Fruit fly (Drosophila melanogaster) whole organism, embryonic: Measurements from ENCODE around the gene CG31019.

Source experiments
- Ada2b ChIP-seq: fragments of 200-800 bp; sonication (Bioruptor generic); IDR thresholded peaks from 2 replicates; pipeline ENCODE4 v1.3.6; 2022; ENCODE audit warnings: missing biosample characterization, missing genetic modification characterization
- Adf1 ChIP-seq: fragments of 200-800 bp; sonication (Bioruptor generic); IDR thresholded peaks from 2 replicates; pipeline ENCODE4 v1.3.6; 2022; ENCODE audit warnings: missing biosample characterization, missing genetic modification characterization
- Antp ChIP-seq: fragments of 200-800 bp; sonication (Bioruptor generic); optimal IDR thresholded peaks from 3 replicates; lab custom pipeline; 2016; ENCODE audit warnings: missing biosample characterization, missing genetic modification characterization
- Bgb ChIP-seq: fragments of 200-800 bp; sonication (Bioruptor generic); IDR thresholded peaks from 2 replicates; pipeline ENCODE4 v1.3.6; 2022; ENCODE audit warnings: missing biosample characterization, missing genetic modification characterization; ENCODE audit not compliant: partially characterized antibody
- Bteb2 ChIP-seq: fragments of 200-800 bp; sonication (Bioruptor generic); optimal IDR thresholded peaks from 2 replicates; lab custom pipeline; 2016; ENCODE audit warnings: missing biosample characterization, missing genetic modification characterization
- CG11085 ChIP-seq: fragments of 200-800 bp; sonication (Bioruptor generic); IDR thresholded peaks from 2 replicates; pipeline ENCODE4 v1.3.6; 2022; ENCODE audit warnings: missing biosample characterization, missing genetic modification characterization
- CG12236 ChIP-seq: fragments of 200-800 bp; sonication (Bioruptor generic); optimal IDR thresholded peaks from 2 replicates; lab custom pipeline; 2016; ENCODE audit warnings: missing biosample characterization, missing genetic modification characterization
- CG13287 ChIP-seq: fragments of 200-800 bp; sonication (Bioruptor generic); IDR thresholded peaks from 2 replicates; pipeline ENCODE4 v1.3.6; 2022; ENCODE audit warnings: missing biosample characterization, missing genetic modification characterization; ENCODE audit not compliant: partially characterized antibody
- CG13624 ChIP-seq: fragments of 200-800 bp; sonication (Bioruptor generic); optimal IDR thresholded peaks from 2 replicates; lab custom pipeline; 2016; ENCODE audit warnings: missing biosample characterization, missing genetic modification characterization
- CG14014 ChIP-seq: fragments of 200-800 bp; sonication (Bioruptor generic); IDR thresholded peaks from 2 replicates; pipeline ENCODE4 v1.3.6; 2022; ENCODE audit warnings: missing biosample characterization, missing genetic modification characterization
- CG14667 ChIP-seq: fragments of 200-800 bp; sonication (Bioruptor generic); IDR thresholded peaks from 2 replicates; pipeline ENCODE4 v1.3.6; 2022; ENCODE audit warnings: missing biosample characterization, missing genetic modification characterization
- CG14860 ChIP-seq: fragments of 200-800 bp; sonication (Bioruptor generic); IDR thresholded peaks from 3 replicates; pipeline ENCODE4 v1.3.6; 2022; ENCODE audit warnings: missing biosample characterization, missing genetic modification characterization; ENCODE audit not compliant: partially characterized antibody
- CG15269 ChIP-seq: fragments of 200-800 bp; sonication (Bioruptor generic); optimal IDR thresholded peaks from 2 replicates; lab custom pipeline; 2018; ENCODE audit warnings: missing biosample characterization, mild to moderate bottlenecking, missing genetic modification characterization, moderate library complexity
- CG1603 ChIP-seq: fragments of 200-800 bp; sonication (Bioruptor generic); optimal IDR thresholded peaks from 2 replicates; lab custom pipeline; 2019; ENCODE audit warnings: missing biosample characterization, mild to moderate bottlenecking, missing genetic modification characterization, moderate library complexity
- CG16815 ChIP-seq: fragments of 200-800 bp; sonication (Bioruptor generic); optimal IDR thresholded peaks from 3 replicates; lab custom pipeline; 2017; ENCODE audit warnings: missing biosample characterization, mild to moderate bottlenecking, missing genetic modification characterization
- CG18476 ChIP-seq: fragments of 200-800 bp; sonication (Bioruptor generic); optimal IDR thresholded peaks from 2 replicates; lab custom pipeline; 2016; ENCODE audit warnings: missing biosample characterization, mild to moderate bottlenecking, missing genetic modification characterization
- CG2678 ChIP-seq: fragments of 200-800 bp; sonication (Bioruptor generic); optimal IDR thresholded peaks from 3 replicates; lab custom pipeline; 2019; ENCODE audit warnings: missing biosample characterization, mild to moderate bottlenecking, missing genetic modification characterization, moderate library complexity
- CG31224 ChIP-seq: fragments of 200-800 bp; sonication (Bioruptor generic); IDR thresholded peaks from 2 replicates; pipeline ENCODE4 v1.3.6; 2022; ENCODE audit warnings: missing biosample characterization, missing genetic modification characterization
- CG32532 ChIP-seq: fragments of 200-800 bp; sonication (Bioruptor generic); IDR thresholded peaks from 2 replicates; pipeline ENCODE4 v1.3.6; 2022; ENCODE audit warnings: missing biosample characterization, missing genetic modification characterization
- CG3847 ChIP-seq: fragments of 200-800 bp; sonication (Bioruptor generic); IDR thresholded peaks from 2 replicates; pipeline ENCODE4 v1.3.6; 2022; ENCODE audit warnings: missing biosample characterization, missing genetic modification characterization
- CG7839 ChIP-seq: fragments of 200-800 bp; sonication (Bioruptor generic); optimal IDR thresholded peaks from 3 replicates; lab custom pipeline; 2018; ENCODE audit warnings: missing biosample characterization, mild to moderate bottlenecking, missing genetic modification characterization, moderate library complexity
- CG9215 ChIP-seq: fragments of 200-800 bp; sonication (Bioruptor generic); IDR thresholded peaks from 2 replicates; pipeline ENCODE4 v1.3.6; 2022; ENCODE audit warnings: missing biosample characterization, missing genetic modification characterization
- CG9932 ChIP-seq: fragments of 200-800 bp; sonication (Bioruptor generic); IDR thresholded peaks from 2 replicates; pipeline ENCODE4 v1.3.6; 2022; ENCODE audit warnings: missing biosample characterization, missing genetic modification characterization
- Dad ChIP-seq: fragments of 200-800 bp; sonication (Bioruptor generic); optimal IDR thresholded peaks from 3 replicates; lab custom pipeline; 2016; ENCODE audit warnings: missing biosample characterization, missing genetic modification characterization
- Dbx ChIP-seq: fragments of 200-800 bp; sonication (Bioruptor generic); IDR thresholded peaks from 3 replicates; pipeline ENCODE4 v1.3.6; 2022; ENCODE audit warnings: missing biosample characterization, missing genetic modification characterization
- H2.0 ChIP-seq: fragments of 200-800 bp; sonication (Bioruptor generic); IDR thresholded peaks from 2 replicates; pipeline ENCODE4 v1.3.6; 2022; ENCODE audit warnings: missing biosample characterization, missing genetic modification characterization
- Hand ChIP-seq: fragments of 200-800 bp; sonication (Bioruptor generic); optimal IDR thresholded peaks from 2 replicates; lab custom pipeline; 2017; ENCODE audit warnings: mild to moderate bottlenecking, missing biosample characterization, missing genetic modification reagents, missing genetic modification characterization
- Hmr ChIP-seq: fragments of 200-800 bp; sonication (Bioruptor generic); optimal IDR thresholded peaks from 3 replicates; lab custom pipeline; 2017; ENCODE audit warnings: mild to moderate bottlenecking, missing biosample characterization, missing genetic modification reagents, missing genetic modification characterization
- Myb ChIP-seq: fragments of 200-800 bp; sonication (Bioruptor generic); optimal IDR thresholded peaks from 2 replicates; lab custom pipeline; 2016; ENCODE audit warnings: missing biosample characterization, missing genetic modification characterization
- Optix ChIP-seq: fragments of 200-800 bp; sonication (Bioruptor generic); IDR thresholded peaks from 3 replicates; pipeline ENCODE4 v1.3.6; 2022; ENCODE audit warnings: missing biosample characterization, missing genetic modification characterization
- Pdp1 ChIP-seq, 2 experiments: fragments of 200-800 bp; sonication (Bioruptor generic); optimal IDR thresholded peaks; 3 replicates each; lab custom pipeline; 2016; ENCODE audit warnings: missing biosample characterization in 2 of 2, missing genetic modification characterization in 2 of 2, mild to moderate bottlenecking in 1 of 2, moderate library complexity in 1 of 2
- Sox102F ChIP-seq: fragments of 200-800 bp; sonication (Bioruptor generic); optimal IDR thresholded peaks from 2 replicates; lab custom pipeline; 2018; ENCODE audit warnings: missing biosample characterization, mild to moderate bottlenecking, missing genetic modification characterization, moderate library complexity
- Tbp ChIP-seq: fragments of >200 bp; optimal IDR thresholded peaks from 2 replicates; lab custom pipeline; 2018; ENCODE audit warnings: missing biosample characterization, missing genetic modification characterization
- Trl ChIP-seq, 3 experiments: fragments of >200 bp in 2 of 3; fragments of 200-800 bp in 1 of 3; sonication (Bioruptor generic) in 1 of 3; optimal IDR thresholded peaks; 2 replicates in 1 of 3; 3 replicates in 2 of 3; lab custom pipeline; 2016 to 2017; ENCODE audit warnings: missing biosample characterization in 1 of 3, missing genetic modification characterization in 1 of 3
- ap ChIP-seq: fragments of 200-800 bp; sonication (Bioruptor generic); IDR thresholded peaks from 2 replicates; pipeline ENCODE4 v1.3.6; 2022; ENCODE audit warnings: missing biosample characterization, missing genetic modification characterization
- dmrt99B ChIP-seq: fragments of 200-800 bp; sonication (Bioruptor generic); optimal IDR thresholded peaks from 2 replicates; lab custom pipeline; 2018; ENCODE audit warnings: missing biosample characterization, mild to moderate bottlenecking, missing genetic modification characterization, moderate library complexity
- gcm2 ChIP-seq: fragments of 200-800 bp; sonication (Bioruptor generic); optimal IDR thresholded peaks from 2 replicates; lab custom pipeline; 2016; ENCODE audit warnings: missing biosample characterization, missing genetic modification characterization
- gem ChIP-seq: fragments of 200-800 bp; sonication (Bioruptor generic); optimal IDR thresholded peaks from 2 replicates; lab custom pipeline; 2019; ENCODE audit warnings: missing biosample characterization, mild to moderate bottlenecking, missing genetic modification characterization, moderate library complexity
- jigr1 ChIP-seq: fragments of 200-800 bp; sonication (Bioruptor generic); IDR thresholded peaks from 3 replicates; pipeline ENCODE4 v1.3.6; 2022; ENCODE audit warnings: missing biosample characterization, missing genetic modification characterization
- ken ChIP-seq: fragments of 200-800 bp; sonication (Bioruptor generic); IDR thresholded peaks from 3 replicates; pipeline ENCODE4 v1.3.6; 2022; ENCODE audit warnings: missing biosample characterization, missing genetic modification characterization
- lbe ChIP-seq: fragments of 200-800 bp; sonication (Bioruptor generic); optimal IDR thresholded peaks from 2 replicates; lab custom pipeline; 2016; ENCODE audit warnings: missing biosample characterization, mild to moderate bottlenecking, missing genetic modification characterization
- lilli ChIP-seq: fragments of 200-800 bp; sonication (Bioruptor generic); optimal IDR thresholded peaks from 3 replicates; lab custom pipeline; 2016; ENCODE audit warnings: missing biosample characterization, missing genetic modification characterization
- maf-S ChIP-seq: fragments of 200-800 bp; sonication (Bioruptor generic); optimal IDR thresholded peaks from 2 replicates; lab custom pipeline; 2016; ENCODE audit warnings: missing biosample characterization, missing genetic modification characterization
- nau ChIP-seq: fragments of 200-800 bp; sonication (Bioruptor generic); optimal IDR thresholded peaks from 3 replicates; lab custom pipeline; 2017; ENCODE audit warnings: missing biosample characterization, mild to moderate bottlenecking, missing genetic modification characterization, missing genetic modification reagents
- pan ChIP-seq, 4 experiments: fragments of >200 bp in 3 of 4; fragments of 200-800 bp in 1 of 4; sonication (Bioruptor generic) in 1 of 4; optimal IDR thresholded peaks in 3 of 4; IDR thresholded peaks in 1 of 4; 2 replicates each; pipeline versions ENCODE4 v1.3.6 to Lab custom; 2017 to 2022; ENCODE audit warnings: missing biosample characterization in 2 of 4, missing genetic modification characterization in 2 of 4, mixed read lengths in 1 of 4
- row ChIP-seq: fragments of 200-800 bp; sonication (Bioruptor generic); IDR thresholded peaks from 3 replicates; pipeline ENCODE4 v1.3.6; 2022; ENCODE audit warnings: missing biosample characterization, missing genetic modification characterization
- sd ChIP-seq: fragments of 200-800 bp; sonication (Bioruptor generic); optimal IDR thresholded peaks from 3 replicates; lab custom pipeline; 2018; ENCODE audit warnings: missing biosample characterization, mild to moderate bottlenecking, missing genetic modification characterization, moderate library complexity
- stc ChIP-seq: fragments of 200-800 bp; sonication (Bioruptor generic); IDR thresholded peaks from 2 replicates; pipeline ENCODE4 v1.3.6; 2022; ENCODE audit warnings: missing biosample characterization, missing genetic modification characterization

The CG31019 gene

DNA sequence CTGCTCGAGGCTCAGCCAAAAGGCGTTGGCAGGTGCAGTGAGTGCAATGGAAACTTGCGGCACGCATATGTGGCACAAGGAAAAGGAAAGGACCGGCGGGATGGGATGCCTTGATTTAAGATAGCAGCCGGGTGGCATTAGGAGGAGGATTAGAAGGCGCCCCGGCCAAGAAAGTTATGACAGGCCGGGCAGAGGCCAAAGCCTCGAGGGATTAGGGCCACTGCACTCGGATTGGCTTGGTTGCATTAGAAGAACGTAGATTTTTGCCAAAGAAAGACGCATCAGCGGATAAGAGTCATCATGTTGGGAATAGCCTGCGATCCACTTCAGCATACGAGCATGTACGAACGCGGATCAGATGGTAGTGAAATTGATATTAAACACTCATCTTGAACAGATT, at the start of gene CG31019:
TSS of gene CG31019 (plus strand) at position 301 of the 400 bp plus-strand sequence.
- TF ChIP-seq lbe (GFP tag; lab: Kevin White, UChicago), result no peak
- TF ChIP-seq nau (GFP tag; lab: Kevin White, UChicago), result no peak
- TF ChIP-seq H2.0 (GFP tag; lab: Robert Waterston, UW), result no peak
- TF ChIP-seq CG9215 (GFP tag; lab: Robert Waterston, UW), result no peak

DNA sequence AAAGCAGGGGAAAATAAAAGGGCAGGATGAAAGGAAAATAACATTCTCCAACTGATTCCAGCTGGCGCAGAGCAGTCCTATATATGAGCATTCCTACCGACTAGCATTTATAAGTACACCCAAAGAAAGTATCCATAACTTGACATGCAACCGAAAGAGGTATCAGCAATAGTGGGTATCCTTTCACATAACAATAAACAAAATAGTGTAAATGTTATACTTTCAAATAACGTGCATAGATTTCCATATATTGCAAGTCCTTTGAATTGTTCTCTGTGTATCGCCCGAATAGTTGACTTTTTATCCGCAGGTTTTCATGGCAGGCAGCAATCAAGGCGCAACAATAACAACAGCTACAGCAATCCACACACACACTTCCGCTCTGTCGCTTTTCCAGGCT, 46.8 kb upstream of the CG31019 start:
- TF ChIP-seq dmrt99B (peak; percentile 38), CG9932 (GFP tag; lab: Robert Waterston, UW) (peak; percentile 27), pan (optimal IDR thresholded peaks at IDR 0.05; lab: Kevin White, UChicago) (no peak), pan (GFP tag; optimal IDR thresholded peaks at IDR 0.05 in 1 of 2, IDR thresholded peaks at IDR 0.05 in 1 of 2) (peak in 1 of 2 experiments; percentile 38), CG18476 (no peak), Dbx (GFP tag; lab: Robert Waterston, UW) (peak; percentile 37; the same call in 1 of the 3 replicates), ap (GFP tag; lab: Robert Waterston, UW) (0 out of 2 replicates have a peak, but pooled peaks have one; percentile 22), jigr1 (no peak), Optix (no peak), Trl (optimal IDR thresholded peaks at IDR 0.05; lab: Kevin White, UChicago) (no peak), Trl (GFP tag; optimal IDR thresholded peaks at IDR 0.05; lab: Kevin White, UChicago) (no peak), Hand (peak; percentile 27), CG13624 (GFP tag; lab: Kevin White, UChicago) (peak; percentile 10), CG12236 (GFP tag; lab: Kevin White, UChicago) (no peak), CG31224 (0 out of 2 replicates have a peak, but pooled peaks have one; percentile 28), CG14667 (peak; percentile 28; the same call in 1 of the 2 replicates), CG11085 (GFP tag; lab: Robert Waterston, UW) (no peak), Hmr (GFP tag; lab: Kevin White, UChicago) (peak; percentile 62), CG14014 (GFP tag; lab: Robert Waterston, UW) (peak; percentile 32; the same call in 1 of the 2 replicates), Dad (GFP tag; lab: Kevin White, UChicago) (no peak), Tbp (GFP tag; lab: Kevin White, UChicago) (no peak), Myb (GFP tag; lab: Kevin White, UChicago) (peak; percentile 11), Ada2b (GFP tag; lab: Robert Waterston, UW) (peak; percentile 35; the same call in 1 of the 2 replicates), row (GFP tag; lab: Robert Waterston, UW) (peak; percentile 53), CG3847 (0 out of 2 replicates have a peak, but pooled peaks have one; percentile 20), Bgb (GFP tag; lab: Robert Waterston, UW) (no peak), Sox102F (GFP tag; lab: Kevin White, UChicago) (peak; percentile 20), CG2678 (tag; lab: Kevin White, UChicago) (peak; percentile 43), lilli (GFP tag; lab: Kevin White, UChicago) (peak; percentile 17), CG15269 (peak; percentile 21), maf-S (GFP tag; lab: Kevin White, UChicago) (no peak), gem (tag; lab: Kevin White, UChicago) (peak; percentile 38), stc (GFP tag; lab: Robert Waterston, UW) (peak; percentile 12; the same call in 1 of the 2 replicates), CG13287 (GFP tag; lab: Robert Waterston, UW) (no peak), Bteb2 (no peak), CG14860 (GFP tag; lab: Robert Waterston, UW) (no peak), ken (GFP tag; lab: Robert Waterston, UW) (no peak), gcm2 (GFP tag; lab: Kevin White, UChicago) (no peak), Antp (peak; percentile 25), CG32532 (GFP tag; lab: Robert Waterston, UW) (peak; percentile 22; the same call in 1 of the 2 replicates), Pdp1 (GFP tag; optimal IDR thresholded peaks at IDR 0.05; lab: Kevin White, UChicago) (no peak), CG16815 (no peak), sd (tag; lab: Kevin White, UChicago) (no peak), CG7839 (peak; percentile 35), CG1603 (tag; lab: Kevin White, UChicago) (peak; percentile 25), Adf1 (GFP tag; lab: Robert Waterston, UW) (no peak)
